Fruit fly (Drosophila melanogaster): ENCODE data around the gene Dlip1.

Gene Dlip1

DNA sequence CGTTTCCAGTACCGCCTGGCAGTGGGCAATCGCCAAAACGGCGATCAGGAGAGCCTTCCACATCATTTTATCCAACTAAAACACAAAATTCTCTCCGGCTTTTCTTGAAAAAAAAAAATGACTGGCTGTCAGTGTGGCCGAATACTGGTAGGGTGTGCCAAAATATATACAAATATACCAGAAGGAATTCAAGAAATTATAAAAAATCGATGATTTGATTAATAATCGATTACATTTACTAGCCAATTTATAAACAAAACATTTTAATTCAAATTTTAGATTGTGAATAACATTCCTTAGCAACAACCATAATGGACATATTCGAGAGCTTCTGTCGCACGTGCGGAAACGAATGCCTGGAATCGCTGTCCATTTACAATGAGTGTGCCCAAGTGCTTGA is at the start of gene Dlip1, which contains the start of gene Ost48:
Gene Dlip1, plus strand, starts transcription at position 257 of the 400 bp plus-strand sequence.
Gene Ost48, minus strand, starts transcription at position 150 of the 400 bp plus-strand sequence.
- no peak for TF ChIP-seq eg (GFP tag; IDR thresholded peaks at IDR 0.05)
- no peak for TF ChIP-seq Eip75B (GFP tag; optimal IDR thresholded peaks at IDR 0.05)
- TF ChIP-seq CG31627 (GFP tag; optimal IDR thresholded peaks at IDR 0.05) = no peak
- TF ChIP-seq Sox15 (GFP tag; optimal IDR thresholded peaks at IDR 0.05) = no peak
- TF ChIP-seq spab (GFP tag; optimal IDR thresholded peaks at IDR 0.05) = no peak
- TF ChIP-seq fd85E (GFP tag; optimal IDR thresholded peaks at IDR 0.05) = no peak
- no peak for TF ChIP-seq cyc (GFP tag; optimal IDR thresholded peaks at IDR 0.05)
- TF ChIP-seq CG6276 (GFP tag; optimal IDR thresholded peaks at IDR 0.05) = no peak
- no peak for TF ChIP-seq Hr39 (GFP tag; optimal IDR thresholded peaks at IDR 0.05)
- TF ChIP-seq dac (GFP tag; optimal IDR thresholded peaks at IDR 0.05) = no peak
- no peak for TF ChIP-seq esn (GFP tag; optimal IDR thresholded peaks at IDR 0.05)
- no peak for TF ChIP-seq CG32006 (GFP tag; optimal IDR thresholded peaks at IDR 0.05)
- no peak for TF ChIP-seq CG15336 (GFP tag; IDR thresholded peaks at IDR 0.05)

DNA sequence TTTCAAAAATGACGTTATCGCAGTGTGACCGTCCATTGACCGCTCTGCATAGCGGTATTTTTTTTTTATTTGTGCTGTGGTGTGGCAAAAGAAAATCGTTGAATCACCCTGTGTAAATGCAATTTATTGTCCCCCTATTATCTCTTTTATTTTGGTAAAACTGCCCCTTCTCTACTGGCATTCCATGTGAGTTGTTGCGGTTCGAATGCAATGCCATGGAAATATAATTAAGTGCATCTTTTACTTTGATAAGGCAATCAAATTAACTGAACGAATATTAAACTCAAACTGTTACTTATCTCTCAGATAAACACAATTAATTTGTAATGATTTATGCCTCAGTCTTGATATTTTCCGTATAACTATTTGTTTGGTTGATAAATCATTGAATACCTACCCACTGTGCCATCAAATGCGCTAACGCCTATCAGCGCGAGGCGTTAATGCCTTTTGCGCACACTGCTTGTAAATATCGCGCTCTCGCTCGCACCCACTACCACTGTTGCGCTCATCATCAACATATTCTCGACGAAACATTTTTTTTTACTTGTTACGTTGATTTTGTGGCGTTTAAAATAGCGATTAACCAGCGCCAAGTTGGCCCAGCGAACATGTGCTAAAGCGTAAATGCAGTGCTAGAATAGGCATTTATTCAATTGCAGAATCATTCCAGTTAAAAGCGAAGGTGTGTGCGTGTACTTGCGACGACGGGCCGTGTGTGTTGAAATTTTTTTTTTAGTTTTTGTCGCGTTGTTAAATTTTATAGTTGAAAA is 49.2 kb upstream of the Dlip1 start:
- TF ChIP-seq CG32006 (GFP tag; optimal IDR thresholded peaks at IDR 0.05) = peak; percentile 66
- no peak for TF ChIP-seq dsx (GFP tag; optimal IDR thresholded peaks at IDR 0.05; ENCODE audit: poor library complexity, severe bottlenecking)
- no peak for TF ChIP-seq Hr38 (GFP tag; optimal IDR thresholded peaks at IDR 0.05)
- TF ChIP-seq CG10631 (GFP tag; optimal IDR thresholded peaks at IDR 0.05) = peak; percentile 57
- TF ChIP-seq CG11762 (GFP tag; optimal IDR thresholded peaks at IDR 0.05; ENCODE audit: insufficient read depth) = peak; percentile 39
- peak; percentile 71 for TF ChIP-seq Hr39 (GFP tag; optimal IDR thresholded peaks at IDR 0.05)
- no peak for TF ChIP-seq CG16779 (tag; optimal IDR thresholded peaks at IDR 0.05)
- TF ChIP-seq CG8632 (GFP tag; optimal IDR thresholded peaks at IDR 0.05) = peak; percentile 46
- no peak for TF ChIP-seq svp (GFP tag)
- TF ChIP-seq CG4318 (GFP tag; optimal IDR thresholded peaks at IDR 0.05) = no peak
- TF ChIP-seq pdm3 (GFP tag; optimal IDR thresholded peaks at IDR 0.05) = peak; percentile 67
- TF ChIP-seq acj6 (GFP tag; optimal IDR thresholded peaks at IDR 0.05) = peak; percentile 47
- TF ChIP-seq CG9139 (GFP tag; optimal IDR thresholded peaks at IDR 0.05) = no peak
- peak; percentile 57 for TF ChIP-seq net (GFP tag; optimal IDR thresholded peaks at IDR 0.05)
- peak; percentile 22; the same call in 1 of the 3 replicates for TF ChIP-seq CG6163 (GFP tag; IDR thresholded peaks at IDR 0.05)
- TF ChIP-seq CG7368 (GFP tag; optimal IDR thresholded peaks at IDR 0.05) = no peak
- TF ChIP-seq fkh (GFP tag; optimal IDR thresholded peaks at IDR 0.05) = peak; percentile 75
- TF ChIP-seq cyc (GFP tag; optimal IDR thresholded peaks at IDR 0.05) = peak; percentile 61
- TF ChIP-seq lz (GFP tag; optimal IDR thresholded peaks at IDR 0.05) = peak; percentile 55
- no peak for TF ChIP-seq fd59A (GFP tag; optimal IDR thresholded peaks at IDR 0.05)
- peak; percentile 65 for TF ChIP-seq Met (GFP tag; optimal IDR thresholded peaks at IDR 0.05)
- no peak for TF ChIP-seq CG11294 (GFP tag; IDR thresholded peaks at IDR 0.05)
- TF ChIP-seq achi (GFP tag; optimal IDR thresholded peaks at IDR 0.05) = peak; percentile 67
- TF ChIP-seq Sox14 (GFP tag; optimal IDR thresholded peaks at IDR 0.05) = peak; percentile 65
- peak in 1 of 2 experiments; percentile 25 for TF ChIP-seq ss (GFP tag; optimal IDR thresholded peaks at IDR 0.05)
- TF ChIP-seq vri (GFP tag; optimal IDR thresholded peaks at IDR 0.05) = no peak
- TF ChIP-seq Hr4 (GFP tag; optimal IDR thresholded peaks at IDR 0.05) = no peak
- peak; percentile 66 for TF ChIP-seq CG31627 (GFP tag; optimal IDR thresholded peaks at IDR 0.05)
- TF ChIP-seq Lpt (GFP tag; optimal IDR thresholded peaks at IDR 0.05) = no peak
- TF ChIP-seq spab (GFP tag; optimal IDR thresholded peaks at IDR 0.05) = no peak
- TF ChIP-seq Ets96B (tag; optimal IDR thresholded peaks at IDR 0.05) = peak; percentile 23
- TF ChIP-seq CG6276 (GFP tag; optimal IDR thresholded peaks at IDR 0.05) = no peak
- TF ChIP-seq CG6854 (GFP tag; optimal IDR thresholded peaks at IDR 0.05) = peak; percentile 19
- TF ChIP-seq Eip75B (GFP tag; optimal IDR thresholded peaks at IDR 0.05) = peak; percentile 58
- TF ChIP-seq topi (GFP tag; optimal IDR thresholded peaks at IDR 0.05) = peak; percentile 69
- TF ChIP-seq CG3919 (GFP tag; optimal IDR thresholded peaks at IDR 0.05) = no peak
- TF ChIP-seq dac (GFP tag; optimal IDR thresholded peaks at IDR 0.05) = peak; percentile 9
- TF ChIP-seq CG34406 (GFP tag; optimal IDR thresholded peaks at IDR 0.05) = peak; percentile 21
- TF ChIP-seq Gug (GFP tag; IDR thresholded peaks at IDR 0.05) = peak; percentile 18; the same call in 1 of the 2 replicates
- peak; percentile 37 for TF ChIP-seq CG11902 (GFP tag; optimal IDR thresholded peaks at IDR 0.05)
- no peak for TF ChIP-seq OdsH (GFP tag; optimal IDR thresholded peaks at IDR 0.05)
- peak; percentile 66 for TF ChIP-seq Smox (GFP tag; optimal IDR thresholded peaks at IDR 0.05)
- no peak for TF ChIP-seq Eip93F (GFP tag; optimal IDR thresholded peaks at IDR 0.05)
